Worm (Caenorhabditis elegans) whole organism, L4 larva: ENCODE data around the gene clic-1.

Source experiments
- F44E2.7 ChIP-seq: fragments of 200-800 bp; sonication (Bioruptor generic); IDR thresholded peaks from 2 replicates; pipeline ENCODE4 v2.1.2; 2022; ENCODE audit warnings: missing genetic modification characterization, missing compliant biosample characterization
- Y5F2A.4 ChIP-seq: fragments of 200-800 bp; sonication (Bioruptor generic); optimal IDR thresholded peaks from 2 replicates; lab custom pipeline; 2018; ENCODE audit warnings: mild to moderate bottlenecking, missing genetic modification characterization, missing compliant biosample characterization
- ZK546.5 ChIP-seq, 2 experiments: sonication (generic microtip); optimal IDR thresholded peaks; 2 replicates each; lab custom pipeline; 2017; ENCODE audit warnings: missing biosample characterization in 2 of 2, missing genetic modification characterization in 2 of 2
- ceh-82 ChIP-seq: sonication (generic microtip); optimal IDR thresholded peaks from 2 replicates; lab custom pipeline; 2017; ENCODE audit warnings: missing biosample characterization, missing genetic modification characterization
- dpl-1 ChIP-seq: fragments of 150-350 bp; optimal IDR thresholded peaks from 2 replicates; lab custom pipeline; 2014; ENCODE audit warnings: missing biosample characterization, missing genetic modification reagents, missing genetic modification characterization
- jun-1 ChIP-seq: fragments of 150-350 bp; optimal IDR thresholded peaks from 2 replicates; lab custom pipeline; 2014; ENCODE audit warnings: missing biosample characterization, missing genetic modification reagents, missing genetic modification characterization
- lin-15B ChIP-seq: fragments of 150-350 bp; sonication (generic microtip); optimal IDR thresholded peaks from 3 replicates; lab custom pipeline; 2014; ENCODE audit warnings: missing biosample characterization, missing genetic modification characterization
- mep-1 ChIP-seq: fragments of 150-350 bp; sonication (generic microtip); optimal IDR thresholded peaks from 3 replicates; lab custom pipeline; 2014; ENCODE audit warnings: missing biosample characterization, missing genetic modification characterization
- nhr-25 ChIP-seq: sonication (generic microtip); optimal IDR thresholded peaks from 2 replicates; lab custom pipeline; 2017; ENCODE audit warnings: missing genetic modification characterization, mild to moderate bottlenecking, missing compliant biosample characterization, antibody characterized with exemption, moderate library complexity, borderline replicate concordance; ENCODE audit not compliant: insufficient read depth
- nhr-48 ChIP-seq: sonication (generic microtip); optimal IDR thresholded peaks from 2 replicates; lab custom pipeline; 2016; ENCODE audit warnings: mild to moderate bottlenecking, missing genetic modification characterization, missing compliant biosample characterization
- nhr-76 ChIP-seq: fragments of 150-350 bp; optimal IDR thresholded peaks from 2 replicates; lab custom pipeline; 2014; ENCODE audit warnings: missing biosample characterization, missing genetic modification characterization
- sdz-12 ChIP-seq: fragments of 200-800 bp; sonication (Bioruptor generic); optimal IDR thresholded peaks from 2 replicates; lab custom pipeline; 2018; ENCODE audit warnings: mild to moderate bottlenecking, missing genetic modification characterization, missing compliant biosample characterization
- snpc-4 ChIP-seq: fragments of 150-350 bp; optimal IDR thresholded peaks from 2 replicates; lab custom pipeline; 2014; ENCODE audit warnings: missing biosample characterization, missing genetic modification characterization
- zfp-3 ChIP-seq: fragments of 200-800 bp; sonication (Bioruptor generic); conservative IDR thresholded peaks from 2 replicates; pipeline ENCODE4 v1.3.6; 2022; ENCODE audit warnings: missing genetic modification reagents, missing genetic modification characterization, missing compliant biosample characterization

ce11 chrV:7745903-7746302, 11.2 kb upstream of the clic-1 start:
- no peak for TF ChIP-seq lin-15B (tag; lab: Kevin White, UChicago)
- TF ChIP-seq nhr-76 (tag; lab: Kevin White, UChicago): no peak
- no peak for TF ChIP-seq ceh-82 (tag; lab: Kevin White, UChicago)
- TF ChIP-seq dpl-1 (GFP tag; lab: Kevin White, UChicago): no peak
- no peak for TF ChIP-seq zfp-3 (GFP tag; lab: Robert Waterston, UW)
- no peak for TF ChIP-seq snpc-4
- no peak for TF ChIP-seq jun-1
- TF ChIP-seq nhr-48 (tag; lab: Kevin White, UChicago): no peak
- no peak for TF ChIP-seq Y5F2A.4
- TF ChIP-seq mep-1 (tag; lab: Kevin White, UChicago): no peak
- no peak for TF ChIP-seq sdz-12 (GFP tag; lab: Kevin White, UChicago)
- TF ChIP-seq nhr-25 (tag; lab: Kevin White, UChicago): no peak
- no peak for TF ChIP-seq ZK546.5 (tag; optimal IDR thresholded peaks at IDR 0.05; lab: Kevin White, UChicago)
- TF ChIP-seq F44E2.7 (GFP tag; lab: Robert Waterston, UW): no peak
